Worm (Caenorhabditis elegans) whole organism, L4/young adult: ENCODE results near the gene pck-3.

Experiments used
- W03F9.2 ChIP-seq: fragments of 150-350 bp; optimal IDR thresholded peaks from 2 replicates; lab custom pipeline; 2014; ENCODE audit warnings: missing biosample characterization, missing genetic modification characterization
- dao-5 ChIP-seq: sonication (generic microtip); optimal IDR thresholded peaks from 2 replicates; lab custom pipeline; 2016; ENCODE audit warnings: missing genotype, missing genetic modification characterization, moderate library complexity, missing compliant biosample characterization
- him-1 ChIP-seq: sonication (generic microtip); optimal IDR thresholded peaks from 2 replicates; lab custom pipeline; 2016; ENCODE audit warnings: missing genotype, missing genetic modification reagents, missing genetic modification characterization, missing compliant biosample characterization

- no peak for TF ChIP-seq dao-5 (tag; lab: Kevin White, UChicago)
- no peak for TF ChIP-seq him-1 (tag; lab: Kevin White, UChicago)
- TF ChIP-seq W03F9.2 (tag; lab: Kevin White, UChicago): no peak
Observed at ce11 chrIV:5902730-5903129, 6.3 kb downstream of the pck-3 start.
